Fruit fly (Drosophila melanogaster): ENCODE data around the gene CG2854.

The CG2854 gene

DNA sequence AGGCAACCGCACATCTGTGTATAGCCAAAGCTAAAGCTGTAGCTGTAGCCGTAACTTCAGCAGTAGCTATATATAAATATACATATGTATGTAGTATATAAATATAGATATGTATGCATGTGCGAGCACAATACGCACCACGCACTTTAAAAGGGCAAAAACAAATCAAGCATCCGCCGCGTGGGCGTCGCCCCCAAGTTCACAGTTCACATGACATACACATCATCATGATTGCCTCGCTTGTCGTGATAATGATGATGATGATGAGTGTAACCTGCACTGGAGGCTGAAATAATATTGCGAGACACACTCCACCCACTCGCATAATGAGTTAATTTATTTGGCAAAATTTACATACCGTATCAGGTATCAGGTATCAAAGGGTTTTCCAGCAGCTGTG lies 35.9 kb upstream of the CG2854 start:
- TF ChIP-seq CG15710 (tag; optimal IDR thresholded peaks at IDR 0.05) (no peak), fd96Ca (GFP tag; IDR thresholded peaks at IDR 0.05) (no peak), CG12605 (GFP tag; IDR thresholded peaks at IDR 0.05) (no peak), CG8301 (tag; optimal IDR thresholded peaks at IDR 0.05) (no peak), Pif1A (GFP tag; optimal IDR thresholded peaks at IDR 0.05) (no peak), Ets98B (GFP tag; IDR thresholded peaks at IDR 0.05) (no peak)

dm6 chrX:2292410-2292809 lies 34.5 kb upstream of the CG2854 start:
- TF ChIP-seq EcR (GFP tag; optimal IDR thresholded peaks at IDR 0.05) (peak; percentile 71), rn (GFP tag; IDR thresholded peaks at IDR 0.05) (no peak), CG13204 (GFP tag; optimal IDR thresholded peaks at IDR 0.05) (peak; percentile 42), CG15710 (tag; optimal IDR thresholded peaks at IDR 0.05) (no peak)

DNA sequence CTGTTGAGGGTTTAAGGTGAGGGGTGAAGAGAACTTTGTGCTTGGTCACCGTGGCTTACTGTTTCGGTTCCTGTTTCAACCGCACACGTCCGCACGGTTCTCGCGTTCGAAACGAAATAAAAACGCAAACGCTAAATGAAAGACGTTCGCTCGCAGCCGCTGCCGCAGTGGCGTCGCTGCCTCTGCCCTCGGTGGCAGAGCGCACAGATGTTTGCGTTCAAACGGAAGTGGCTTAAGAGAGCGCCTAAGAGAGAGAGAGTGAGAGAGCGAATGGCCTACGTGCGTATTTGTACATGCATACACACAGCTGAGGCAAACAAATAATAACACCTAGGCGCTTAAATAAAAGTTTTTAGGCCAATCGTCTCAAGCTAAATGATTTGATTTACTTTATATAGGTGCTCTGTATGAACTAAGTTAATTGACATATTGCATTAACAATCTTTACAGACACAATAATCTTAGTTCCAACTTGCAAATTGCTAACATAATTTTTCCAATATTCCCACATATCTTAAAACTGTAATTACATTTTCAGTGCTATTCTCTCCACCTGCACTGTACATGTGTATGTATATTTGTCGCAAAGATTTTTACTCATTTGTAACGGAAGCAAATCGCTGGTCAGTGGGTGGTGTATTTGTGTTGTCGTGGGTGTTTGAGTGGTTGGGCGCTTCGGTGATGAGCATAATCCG lies 33.5 kb upstream of the CG2854 start, which contains the start of gene CG2865:
Gene CG2865 (minus strand): TSS at position 118 of the 695 bp plus-strand sequence.
- TF ChIP-seq Pif1A (GFP tag; optimal IDR thresholded peaks at IDR 0.05) (peak; percentile 94), CG9948 (tag; optimal IDR thresholded peaks at IDR 0.05) (peak; percentile 94), CG8301 (tag; optimal IDR thresholded peaks at IDR 0.05) (peak; percentile 96), Ets98B (GFP tag; IDR thresholded peaks at IDR 0.05) (peak; percentile 94), CG4496 (GFP tag; IDR thresholded peaks at IDR 0.05) (peak; percentile 93), CG12605 (GFP tag; IDR thresholded peaks at IDR 0.05) (peak; percentile 76), CG14655 (GFP tag; optimal IDR thresholded peaks at IDR 0.05) (peak; percentile 96), CG10348 (GFP tag; IDR thresholded peaks at IDR 0.05) (peak; percentile 60), CG8159 (tag; optimal IDR thresholded peaks at IDR 0.05) (peak; percentile 97), Snoo (tag; optimal IDR thresholded peaks at IDR 0.05) (peak; percentile 95), CG32121 (GFP tag; IDR thresholded peaks at IDR 0.05) (peak; percentile 93), CG13204 (GFP tag; optimal IDR thresholded peaks at IDR 0.05) (peak; percentile 87), CG17806 (tag; optimal IDR thresholded peaks at IDR 0.05) (peak; percentile 93), EcR (GFP tag; optimal IDR thresholded peaks at IDR 0.05) (peak; percentile 78), CG15710 (tag; optimal IDR thresholded peaks at IDR 0.05) (peak; percentile 95), Pif1B (GFP tag; optimal IDR thresholded peaks at IDR 0.05) (peak; percentile 91), rn (GFP tag; IDR thresholded peaks at IDR 0.05) (peak; percentile 73), fd96Ca (GFP tag; IDR thresholded peaks at IDR 0.05) (peak; percentile 80; the same call in 2 of the 3 replicates), D1 (tag; optimal IDR thresholded peaks at IDR 0.05) (peak; percentile 89), CG34367 (tag; optimal IDR thresholded peaks at IDR 0.05) (peak; percentile 94), gl (tag; optimal IDR thresholded peaks at IDR 0.05) (peak; percentile 93)

- TF ChIP-seq CG14655 (GFP tag; optimal IDR thresholded peaks at IDR 0.05) (peak; percentile 47), Ets98B (GFP tag; IDR thresholded peaks at IDR 0.05) (peak; percentile 77), CG32121 (GFP tag; IDR thresholded peaks at IDR 0.05) (peak; percentile 68), CG15710 (tag; optimal IDR thresholded peaks at IDR 0.05) (peak; percentile 6), CG10348 (GFP tag; IDR thresholded peaks at IDR 0.05) (no peak), CG13204 (GFP tag; optimal IDR thresholded peaks at IDR 0.05) (no peak), rn (GFP tag; IDR thresholded peaks at IDR 0.05) (0 out of 2 replicates have a peak, but pooled peaks have one; percentile 23), fd96Ca (GFP tag; IDR thresholded peaks at IDR 0.05) (peak; percentile 65; the same call in 1 of the 3 replicates), Snoo (tag; optimal IDR thresholded peaks at IDR 0.05) (peak; percentile 73), CG9948 (tag; optimal IDR thresholded peaks at IDR 0.05) (peak; percentile 36), CG4496 (GFP tag; IDR thresholded peaks at IDR 0.05) (peak; percentile 81), gl (tag; optimal IDR thresholded peaks at IDR 0.05) (peak; percentile 28), D1 (tag; optimal IDR thresholded peaks at IDR 0.05) (no peak), CG12605 (GFP tag; IDR thresholded peaks at IDR 0.05) (0 out of 2 replicates have a peak, but pooled peaks have one; percentile 38), Pif1B (GFP tag; optimal IDR thresholded peaks at IDR 0.05) (peak; percentile 65), EcR (GFP tag; optimal IDR thresholded peaks at IDR 0.05) (peak; percentile 91), CG17806 (tag; optimal IDR thresholded peaks at IDR 0.05) (peak; percentile 26), Pif1A (GFP tag; optimal IDR thresholded peaks at IDR 0.05) (peak; percentile 73), CG34367 (tag; optimal IDR thresholded peaks at IDR 0.05) (peak; percentile 34), CG8159 (tag; optimal IDR thresholded peaks at IDR 0.05) (peak; percentile 21), CG8301 (tag; optimal IDR thresholded peaks at IDR 0.05) (peak; percentile 30)
These were observed 32.2 kb upstream of the CG2854 start for dm6 chrX:2294474-2295434.

- TF ChIP-seq CG4496 (GFP tag; IDR thresholded peaks at IDR 0.05) = no peak
- peak; percentile 42; the same call in 1 of the 2 replicates for TF ChIP-seq CG12605 (GFP tag; IDR thresholded peaks at IDR 0.05)
- TF ChIP-seq Ets98B (GFP tag; IDR thresholded peaks at IDR 0.05) = 0 out of 2 replicates have a peak, but pooled peaks have one; percentile 54
These were observed 31.3 kb upstream of the CG2854 start, which contains the start of gene Raf for dm6 chrX:2295435-2296229. Raf (plus strand) TSS chrX:2295466.
